Worm (Caenorhabditis elegans) whole organism, young adult: Measurements from ENCODE around the gene M153.5.
A peak's percentile ranks its signal among the peaks of the same experiment; 100 is the strongest.

Experiments
- B0019.2 ChIP-seq: fragments of 200-800 bp; sonication (Bioruptor generic); conservative IDR thresholded peaks from 2 replicates; pipeline ENCODE4 v1.3.6; 2022; ENCODE audit warnings: missing genetic modification reagents, missing genetic modification characterization, missing compliant biosample characterization
- B0336.3 ChIP-seq: fragments of 200-800 bp; sonication (Bioruptor generic); IDR thresholded peaks from 2 replicates; pipeline ENCODE4 v1.3.6; 2022; ENCODE audit warnings: missing genetic modification characterization, missing compliant biosample characterization
- F10E7.11 ChIP-seq: sonication (generic microtip); optimal IDR thresholded peaks from 2 replicates; lab custom pipeline; 2017; ENCODE audit warnings: mild to moderate bottlenecking, missing genetic modification characterization, moderate library complexity, missing compliant biosample characterization
- F23B12.7 ChIP-seq: sonication (generic microtip); optimal IDR thresholded peaks from 2 replicates; lab custom pipeline; 2017; ENCODE audit warnings: missing genetic modification characterization, mild to moderate bottlenecking, missing compliant biosample characterization, antibody characterized with exemption, moderate library complexity; ENCODE audit not compliant: insufficient read depth
- F37B4.10 ChIP-seq: fragments of 200-800 bp; sonication (Bioruptor generic); IDR thresholded peaks from 2 replicates; pipeline ENCODE4 v1.3.6; 2022; ENCODE audit warnings: missing genetic modification characterization, missing compliant biosample characterization
- T07F8.4 ChIP-seq: sonication (generic microtip); optimal IDR thresholded peaks from 2 replicates; lab custom pipeline; 2016; ENCODE audit warnings: mild to moderate bottlenecking, missing genetic modification characterization, moderate library complexity, missing compliant biosample characterization
- Y53G8AR.9 ChIP-seq: fragments of 200-800 bp; sonication (Bioruptor generic); conservative IDR thresholded peaks from 2 replicates; pipeline ENCODE4 v1.3.6; 2022; ENCODE audit warnings: missing genetic modification reagents, missing genetic modification characterization, missing compliant biosample characterization
- Y56A3A.18 ChIP-seq: fragments of 200-800 bp; sonication (Bioruptor generic); IDR thresholded peaks from 2 replicates; pipeline ENCODE4 v1.3.6; 2022; ENCODE audit warnings: missing genetic modification reagents, missing genetic modification characterization, missing compliant biosample characterization
- akir-1 ChIP-seq: fragments of 200-800 bp; sonication (Bioruptor generic); optimal IDR thresholded peaks from 2 replicates; lab custom pipeline; 2018; ENCODE audit warnings: mild to moderate bottlenecking, missing genetic modification characterization, moderate library complexity, missing compliant biosample characterization
- attf-3 ChIP-seq: fragments of 200-800 bp; sonication (Bioruptor generic); conservative IDR thresholded peaks from 2 replicates; pipeline ENCODE4 v1.3.6; 2022; ENCODE audit warnings: missing genetic modification reagents, missing genetic modification characterization, missing compliant biosample characterization
- attf-6 ChIP-seq: fragments of 200-800 bp; sonication (Bioruptor generic); IDR thresholded peaks from 2 replicates; pipeline ENCODE4 v1.3.6; 2022; ENCODE audit warnings: missing genetic modification reagents, missing genetic modification characterization, missing compliant biosample characterization
- cebp-1 ChIP-seq, 2 experiments: fragments of 200-800 bp in 1 of 2; sonication (Bioruptor generic) in 1 of 2; sonication (generic microtip) in 1 of 2; IDR thresholded peaks in 1 of 2; optimal IDR thresholded peaks in 1 of 2; 2 replicates each; pipeline versions ENCODE4 v1.3.6 to Lab custom; 2017 to 2022; ENCODE audit warnings: missing compliant biosample characterization in 2 of 2, missing genetic modification characterization in 2 of 2, mild to moderate bottlenecking in 1 of 2, missing genetic modification reagents in 1 of 2, moderate library complexity in 1 of 2
- ceh-40 ChIP-seq: fragments of 200-800 bp; sonication (Bioruptor generic); IDR thresholded peaks from 2 replicates; pipeline ENCODE4 v1.3.6; 2022; ENCODE audit warnings: missing genetic modification characterization, missing compliant biosample characterization
- ceh-58 ChIP-seq: fragments of 200-800 bp; sonication (Bioruptor generic); IDR thresholded peaks from 2 replicates; pipeline ENCODE4 v1.3.6; 2022; ENCODE audit warnings: missing genetic modification characterization, missing compliant biosample characterization
- ceh-91 ChIP-seq: fragments of 200-800 bp; sonication (Bioruptor generic); IDR thresholded peaks from 2 replicates; pipeline ENCODE4 v1.3.6; 2022; ENCODE audit warnings: missing genetic modification reagents, missing genetic modification characterization, missing compliant biosample characterization
- chd-7 ChIP-seq: sonication (generic microtip); optimal IDR thresholded peaks from 2 replicates; lab custom pipeline; 2016; ENCODE audit warnings: mild to moderate bottlenecking, missing genetic modification characterization, moderate library complexity, missing compliant biosample characterization
- die-1 ChIP-seq: sonication (generic microtip); optimal IDR thresholded peaks from 2 replicates; lab custom pipeline; 2016; ENCODE audit warnings: missing genotype, mild to moderate bottlenecking, missing genetic modification characterization, missing compliant biosample characterization
- dox-1 ChIP-seq: fragments of 200-800 bp; sonication (Bioruptor generic); IDR thresholded peaks from 2 replicates; pipeline ENCODE4 v1.3.6; 2022; ENCODE audit warnings: missing genetic modification reagents, missing genetic modification characterization, missing compliant biosample characterization
- dpl-1 ChIP-seq: fragments of 150-350 bp; optimal IDR thresholded peaks from 2 replicates; lab custom pipeline; 2014; ENCODE audit warnings: missing biosample characterization, missing genetic modification reagents, missing genetic modification characterization
- ekl-4 ChIP-seq: fragments of 200-800 bp; sonication (Bioruptor generic); IDR thresholded peaks from 2 replicates; pipeline ENCODE4 v1.3.6; 2022; ENCODE audit warnings: missing genetic modification reagents, missing genetic modification characterization, missing compliant biosample characterization
- hlh-12 ChIP-seq: sonication (generic microtip); optimal IDR thresholded peaks from 2 replicates; lab custom pipeline; 2016; ENCODE audit warnings: missing genetic modification characterization, missing compliant biosample characterization
- lag-1 ChIP-seq: fragments of 200-800 bp; sonication (Bioruptor generic); IDR thresholded peaks from 2 replicates; pipeline ENCODE4 v1.3.6; 2022; ENCODE audit warnings: missing genetic modification reagents, missing genetic modification characterization, missing compliant biosample characterization
- let-607 ChIP-seq, 2 experiments: fragments of 200-800 bp in 1 of 2; sonication (Bioruptor generic) in 1 of 2; sonication (generic microtip) in 1 of 2; optimal IDR thresholded peaks; 2 replicates each; lab custom pipeline; 2016 to 2018; ENCODE audit warnings: mild to moderate bottlenecking in 2 of 2, missing compliant biosample characterization in 2 of 2, missing genetic modification characterization in 2 of 2, moderate library complexity in 2 of 2, missing genotype in 1 of 2
- lin-35 ChIP-seq, 3 experiments: fragments of 150-350 bp in 2 of 3; sonication (generic microtip) in 1 of 3; optimal IDR thresholded peaks; 2 replicates each; lab custom pipeline; 2014 to 2018; ENCODE audit warnings: missing biosample characterization in 3 of 3, missing genetic modification characterization in 3 of 3, missing genetic modification reagents in 3 of 3
- lsy-27 ChIP-seq: sonication (generic microtip); optimal IDR thresholded peaks from 2 replicates; lab custom pipeline; 2017; ENCODE audit warnings: missing genetic modification characterization, mild to moderate bottlenecking, missing compliant biosample characterization, antibody characterized with exemption, missing genotype, borderline replicate concordance; ENCODE audit not compliant: insufficient read depth
- madf-3 ChIP-seq: fragments of 200-800 bp; sonication (Bioruptor generic); IDR thresholded peaks from 2 replicates; pipeline ENCODE4 v1.3.6; 2022; ENCODE audit warnings: missing genetic modification reagents, missing genetic modification characterization, missing compliant biosample characterization
- mcd-1 ChIP-seq: fragments of 200-800 bp; sonication (Bioruptor generic); IDR thresholded peaks from 2 replicates; pipeline ENCODE4 v1.3.6; 2022; ENCODE audit warnings: missing genetic modification reagents, missing genetic modification characterization, missing compliant biosample characterization
- mes-4 ChIP-seq: sonication (generic microtip); optimal IDR thresholded peaks from 2 replicates; lab custom pipeline; 2016; ENCODE audit warnings: missing genotype, missing genetic modification characterization, missing compliant biosample characterization
- nhr-27 ChIP-seq: fragments of 200-800 bp; sonication (Bioruptor generic); optimal IDR thresholded peaks from 2 replicates; lab custom pipeline; 2018; ENCODE audit warnings: mild to moderate bottlenecking, missing genetic modification characterization, moderate library complexity, missing compliant biosample characterization
- nhr-80 ChIP-seq: sonication (generic microtip); optimal IDR thresholded peaks from 2 replicates; lab custom pipeline; 2016; ENCODE audit warnings: missing genetic modification characterization, missing compliant biosample characterization
- nhr-90 ChIP-seq: sonication (generic microtip); optimal IDR thresholded peaks from 2 replicates; lab custom pipeline; 2016; ENCODE audit warnings: missing genotype, mild to moderate bottlenecking, missing genetic modification characterization, missing compliant biosample characterization
- pha-4 ChIP-seq: fragments of 150-350 bp; sonication (generic microtip); optimal IDR thresholded peaks from 2 replicates; lab custom pipeline; 2014; ENCODE audit warnings: missing biosample characterization, missing genetic modification reagents, missing genetic modification characterization
- rcor-1 ChIP-seq: fragments of 200-800 bp; sonication (Bioruptor generic); IDR thresholded peaks from 2 replicates; pipeline ENCODE4 v1.3.6; 2022; ENCODE audit warnings: missing genetic modification reagents, missing genetic modification characterization, missing compliant biosample characterization
- repo-1 ChIP-seq: sonication (generic microtip); optimal IDR thresholded peaks from 2 replicates; lab custom pipeline; 2017; ENCODE audit warnings: mild to moderate bottlenecking, missing genetic modification characterization, missing compliant biosample characterization
- sea-2 ChIP-seq: fragments of 200-800 bp; sonication (Bioruptor generic); IDR thresholded peaks from 2 replicates; pipeline ENCODE4 v1.3.6; 2022; ENCODE audit warnings: missing genetic modification characterization, missing compliant biosample characterization
- snpc-1.1 ChIP-seq: sonication (generic microtip); optimal IDR thresholded peaks from 2 replicates; lab custom pipeline; 2017; ENCODE audit warnings: missing genetic modification characterization, mild to moderate bottlenecking, missing compliant biosample characterization, antibody characterized with exemption, moderate library complexity, missing genotype, missing genetic modification reagents; ENCODE audit not compliant: insufficient read depth
- snpc-1.3 ChIP-seq: sonication (generic microtip); optimal IDR thresholded peaks from 2 replicates; lab custom pipeline; 2017; ENCODE audit warnings: missing genetic modification characterization, mild to moderate bottlenecking, missing compliant biosample characterization, antibody characterized with exemption, moderate library complexity, missing genotype, missing genetic modification reagents; ENCODE audit not compliant: insufficient read depth
- snpc-3.4 ChIP-seq: sonication (generic microtip); optimal IDR thresholded peaks from 2 replicates; lab custom pipeline; 2017; ENCODE audit warnings: missing genetic modification characterization, mild to moderate bottlenecking, missing compliant biosample characterization, antibody characterized with exemption, moderate library complexity, missing genotype, missing genetic modification reagents
- sptf-2 ChIP-seq: fragments of 200-800 bp; sonication (Bioruptor generic); optimal IDR thresholded peaks from 2 replicates; lab custom pipeline; 2018; ENCODE audit warnings: mild to moderate bottlenecking, missing genetic modification characterization, missing compliant biosample characterization
- tbx-9 ChIP-seq: sonication (generic microtip); optimal IDR thresholded peaks from 2 replicates; lab custom pipeline; 2016; ENCODE audit warnings: borderline replicate concordance, missing genetic modification characterization, inconsistent platforms, missing compliant biosample characterization
- tlf-1 ChIP-seq: fragments of 200-800 bp; sonication (Bioruptor generic); optimal IDR thresholded peaks from 2 replicates; lab custom pipeline; 2018; ENCODE audit warnings: mild to moderate bottlenecking, missing genetic modification characterization, missing compliant biosample characterization
- xnd-1 ChIP-seq: sonication (generic microtip); optimal IDR thresholded peaks from 2 replicates; lab custom pipeline; 2016; ENCODE audit warnings: missing genotype, missing genetic modification reagents, missing genetic modification characterization, missing compliant biosample characterization
- zfh-2 ChIP-seq: fragments of 200-800 bp; sonication (Bioruptor generic); conservative IDR thresholded peaks from 2 replicates; pipeline ENCODE4 v1.3.6; 2022; ENCODE audit warnings: missing genetic modification reagents, missing genetic modification characterization, missing compliant biosample characterization
- zim-3 ChIP-seq: sonication (generic microtip); optimal IDR thresholded peaks from 2 replicates; lab custom pipeline; 2017; ENCODE audit warnings: mild to moderate bottlenecking, missing genetic modification characterization, moderate library complexity, missing compliant biosample characterization
- ztf-28 ChIP-seq: fragments of 200-800 bp; sonication (Bioruptor generic); IDR thresholded peaks from 2 replicates; pipeline ENCODE4 v1.3.6; 2022; ENCODE audit warnings: missing genetic modification reagents, missing genetic modification characterization, missing compliant biosample characterization
- ztf-6 ChIP-seq: fragments of 200-800 bp; sonication (Bioruptor generic); IDR thresholded peaks from 2 replicates; pipeline ENCODE4 v1.3.6; 2022; ENCODE audit warnings: missing genetic modification reagents, missing genetic modification characterization, missing compliant biosample characterization

M153.5 gene

ce11 chrX:12106004-12106403 lies 37.8 kb upstream of the M153.5 start (continued):
- peak; percentile 88 for TF ChIP-seq ekl-4 (GFP tag; lab: Robert Waterston, UW)
- peak; percentile 96 for TF ChIP-seq Y56A3A.18 (GFP tag; lab: Robert Waterston, UW)
- TF ChIP-seq sptf-2 (GFP tag; lab: Kevin White, UChicago), result no peak
- peak; percentile 40; the same call in 1 of the 2 replicates for TF ChIP-seq cebp-1 (GFP tag; IDR thresholded peaks at IDR 0.05; lab: Robert Waterston, UW)
- TF ChIP-seq cebp-1 (tag; optimal IDR thresholded peaks at IDR 0.05; lab: Kevin White, UChicago), result no peak
- peak; percentile 73 for TF ChIP-seq tbx-9
- TF ChIP-seq attf-3 (GFP tag; lab: Robert Waterston, UW), result peak; percentile 40; the same call in 1 of the 2 replicates
- no peak for TF ChIP-seq zfh-2 (GFP tag; lab: Robert Waterston, UW)
- peak; percentile 98 for TF ChIP-seq die-1 (tag; lab: Kevin White, UChicago)
- peak; percentile 82 for TF ChIP-seq repo-1 (tag; lab: Kevin White, UChicago)
- no peak; the same call in 1 of the 2 replicates for TF ChIP-seq ztf-6
- peak; percentile 90 for TF ChIP-seq mes-4 (tag; lab: Kevin White, UChicago)
- TF ChIP-seq akir-1 (GFP tag; lab: Kevin White, UChicago), result peak; percentile 35
- peak; percentile 60; the same call in 1 of the 2 replicates for TF ChIP-seq attf-6 (GFP tag; lab: Robert Waterston, UW)
- no peak; the same call in 1 of the 2 replicates for TF ChIP-seq B0019.2
- TF ChIP-seq zim-3 (tag; lab: Kevin White, UChicago), result peak; percentile 89
- peak; percentile 92 for TF ChIP-seq chd-7 (tag; lab: Kevin White, UChicago)
- no peak for TF ChIP-seq B0336.3 (GFP tag; lab: Robert Waterston, UW)
- TF ChIP-seq Y53G8AR.9 (GFP tag; lab: Robert Waterston, UW), result peak; percentile 84
- TF ChIP-seq dox-1 (GFP tag; lab: Robert Waterston, UW), result no peak; the same call in 1 of the 2 replicates
- no peak for TF ChIP-seq pha-4 (tag; lab: Kevin White, UChicago)
- peak; percentile 65 for TF ChIP-seq tlf-1
- TF ChIP-seq rcor-1 (GFP tag; lab: Robert Waterston, UW), result peak; percentile 89
- TF ChIP-seq xnd-1 (tag; lab: Kevin White, UChicago), result no peak
- peak; percentile 87 for TF ChIP-seq hlh-12 (tag; lab: Kevin White, UChicago)
- TF ChIP-seq nhr-90 (tag; lab: Kevin White, UChicago), result peak; percentile 93
- peak; percentile 59 for TF ChIP-seq nhr-80 (tag; lab: Kevin White, UChicago)
- peak; percentile 79 for TF ChIP-seq ceh-40 (GFP tag; lab: Robert Waterston, UW)
- peak; percentile 85; the same call in 1 of the 2 replicates for TF ChIP-seq sea-2
- TF ChIP-seq snpc-1.1 (tag; lab: Kevin White, UChicago), result peak; percentile 26
- TF ChIP-seq F10E7.11 (tag; lab: Kevin White, UChicago), result peak; percentile 36
- TF ChIP-seq F23B12.7 (tag; lab: Kevin White, UChicago), result peak; percentile 80
- TF ChIP-seq T07F8.4 (tag; lab: Kevin White, UChicago), result peak; percentile 87
- TF ChIP-seq lsy-27 (tag; lab: Kevin White, UChicago), result no peak
- 0 out of 2 replicates have a peak, but pooled peaks have one; percentile 60 for TF ChIP-seq F37B4.10 (GFP tag; lab: Robert Waterston, UW)
- TF ChIP-seq lag-1 (GFP tag; lab: Robert Waterston, UW), result no peak
- no peak for TF ChIP-seq ceh-91 (GFP tag; lab: Robert Waterston, UW)
- TF ChIP-seq lin-35 (GFP tag; optimal IDR thresholded peaks at IDR 0.05; lab: Kevin White, UChicago), result peak in 1 of 3 experiments; percentile 89
- TF ChIP-seq snpc-3.4 (tag; lab: Kevin White, UChicago), result peak; percentile 80
- peak; percentile 93 for TF ChIP-seq nhr-27
- TF ChIP-seq let-607 (tag; optimal IDR thresholded peaks at IDR 0.05; lab: Kevin White, UChicago), result peak; percentile 55 to 74
- TF ChIP-seq snpc-1.3 (tag; lab: Kevin White, UChicago), result peak; percentile 74
- TF ChIP-seq ztf-28 (GFP tag; lab: Robert Waterston, UW), result peak; percentile 84
- peak; percentile 21 for TF ChIP-seq dpl-1 (GFP tag; lab: Kevin White, UChicago)
- TF ChIP-seq madf-3 (GFP tag; lab: Robert Waterston, UW), result 0 out of 2 replicates have a peak, but pooled peaks have one; percentile 66
- TF ChIP-seq ceh-58 (GFP tag; lab: Robert Waterston, UW), result no peak
- peak; percentile 72 for TF ChIP-seq mcd-1 (GFP tag; lab: Robert Waterston, UW)
